Worm (Caenorhabditis elegans) whole organism, L3 larva: ENCODE results near the gene F58H1.8.
A peak's percentile ranks its signal among the peaks of the same experiment; 100 is the strongest.

Experiments
- R02D3.7 ChIP-seq: fragments of 150-350 bp; optimal IDR thresholded peaks from 2 replicates; lab custom pipeline; 2014; ENCODE audit warnings: missing biosample characterization, missing genetic modification characterization
- ZK546.5 ChIP-seq: sonication (generic microtip); optimal IDR thresholded peaks from 2 replicates; lab custom pipeline; 2017; ENCODE audit warnings: missing biosample characterization, missing genetic modification characterization
- aly-2 ChIP-seq: fragments of 150-350 bp; optimal IDR thresholded peaks from 2 replicates; lab custom pipeline; 2014; ENCODE audit warnings: missing biosample characterization, missing genetic modification characterization
- ama-1 ChIP-seq: fragments of 150-350 bp; optimal IDR thresholded peaks from 2 replicates; lab custom pipeline; 2018
- ceh-16 ChIP-seq: sonication (generic microtip); optimal IDR thresholded peaks from 2 replicates; lab custom pipeline; 2017; ENCODE audit warnings: missing biosample characterization, missing genetic modification characterization
- ceh-28 ChIP-seq: fragments of 150-350 bp; optimal IDR thresholded peaks from 2 replicates; lab custom pipeline; 2014; ENCODE audit warnings: missing biosample characterization, missing genetic modification reagents, missing genetic modification characterization
- ceh-82 ChIP-seq: fragments of 150-350 bp; optimal IDR thresholded peaks from 2 replicates; lab custom pipeline; 2014; ENCODE audit warnings: missing biosample characterization, missing genetic modification characterization
- ceh-9 ChIP-seq: sonication (generic microtip); optimal IDR thresholded peaks from 2 replicates; lab custom pipeline; 2018; ENCODE audit warnings: missing biosample characterization, missing genetic modification characterization
- daf-12 ChIP-seq: fragments of 150-350 bp; optimal IDR thresholded peaks from 2 replicates; lab custom pipeline; 2014; ENCODE audit warnings: missing biosample characterization, missing genetic modification reagents, missing genetic modification characterization
- elt-1 ChIP-seq: fragments of 150-350 bp; optimal IDR thresholded peaks from 2 replicates; lab custom pipeline; 2014; ENCODE audit warnings: missing biosample characterization, missing genetic modification characterization
- elt-3 ChIP-seq, 3 experiments: fragments of 150-350 bp in 1 of 3; sonication (generic microtip) in 2 of 3; optimal IDR thresholded peaks; 2 replicates in 2 of 3; 4 replicates in 1 of 3; lab custom pipeline; 2014 to 2017; ENCODE audit warnings: missing biosample characterization in 3 of 3, missing genetic modification characterization in 3 of 3
- eor-1 ChIP-seq, 2 experiments: fragments of 150-350 bp; optimal IDR thresholded peaks; 2 replicates each; lab custom pipeline; 2014 to 2018; ENCODE audit warnings: missing biosample characterization in 2 of 2, missing genetic modification characterization in 2 of 2
- fkh-10 ChIP-seq: sonication (generic microtip); optimal IDR thresholded peaks from 2 replicates; lab custom pipeline; 2017; ENCODE audit warnings: missing biosample characterization, missing genetic modification reagents, missing genetic modification characterization
- fkh-2 ChIP-seq: fragments of 150-350 bp; optimal IDR thresholded peaks from 2 replicates; lab custom pipeline; 2014; ENCODE audit warnings: missing biosample characterization, missing genetic modification reagents, missing genetic modification characterization
- fos-1 ChIP-seq: fragments of 150-350 bp; optimal IDR thresholded peaks from 2 replicates; lab custom pipeline; 2014; ENCODE audit warnings: missing biosample characterization, missing genetic modification characterization
- hmg-11 ChIP-seq: sonication (generic microtip); optimal IDR thresholded peaks from 2 replicates; lab custom pipeline; 2016; ENCODE audit warnings: missing genetic modification characterization, missing compliant biosample characterization
- lin-39 ChIP-seq: fragments of 150-350 bp; optimal IDR thresholded peaks from 2 replicates; lab custom pipeline; 2018; ENCODE audit warnings: missing biosample characterization, missing genetic modification reagents, missing genetic modification characterization
- lsy-12 ChIP-seq: sonication (generic microtip); optimal IDR thresholded peaks from 2 replicates; lab custom pipeline; 2016; ENCODE audit warnings: mild to moderate bottlenecking, missing genetic modification characterization, missing compliant biosample characterization
- nfya-1 ChIP-seq: sonication (generic microtip); optimal IDR thresholded peaks from 2 replicates; lab custom pipeline; 2017; ENCODE audit warnings: missing genetic modification characterization, mild to moderate bottlenecking, missing compliant biosample characterization, antibody characterized with exemption, moderate library complexity; ENCODE audit not compliant: insufficient read depth
- nhr-11 ChIP-seq: fragments of 150-350 bp; optimal IDR thresholded peaks from 2 replicates; lab custom pipeline; 2014; ENCODE audit warnings: missing biosample characterization, missing genetic modification characterization
- nhr-23 ChIP-seq: fragments of 150-350 bp; optimal IDR thresholded peaks from 2 replicates; lab custom pipeline; 2014; ENCODE audit warnings: missing biosample characterization, missing genetic modification reagents, missing genetic modification characterization
- nhr-237 ChIP-seq: fragments of 150-350 bp; optimal IDR thresholded peaks from 2 replicates; lab custom pipeline; 2014; ENCODE audit warnings: missing biosample characterization, missing genetic modification characterization
- nhr-25 ChIP-seq: sonication (generic microtip); optimal IDR thresholded peaks from 2 replicates; lab custom pipeline; 2017; ENCODE audit warnings: missing biosample characterization, missing genetic modification characterization
- nhr-28 ChIP-seq: fragments of 150-350 bp; optimal IDR thresholded peaks from 2 replicates; lab custom pipeline; 2014; ENCODE audit warnings: missing biosample characterization, missing genetic modification characterization
- nhr-43 ChIP-seq: sonication (generic microtip); optimal IDR thresholded peaks from 2 replicates; lab custom pipeline; 2016; ENCODE audit warnings: mild to moderate bottlenecking, missing genetic modification characterization, missing compliant biosample characterization; ENCODE audit not compliant: poor library complexity, severe bottlenecking
- nhr-76 ChIP-seq: fragments of 150-350 bp; sonication (generic microtip); optimal IDR thresholded peaks from 5 replicates; lab custom pipeline; 2014; ENCODE audit warnings: missing biosample characterization, missing genetic modification characterization
- nhr-77 ChIP-seq: fragments of 150-350 bp; optimal IDR thresholded peaks from 2 replicates; lab custom pipeline; 2014; ENCODE audit warnings: missing biosample characterization, missing genetic modification characterization
- pha-4 ChIP-seq: fragments of 150-350 bp; optimal IDR thresholded peaks from 2 replicates; lab custom pipeline; 2014; ENCODE audit warnings: missing biosample characterization, missing genetic modification reagents, missing genetic modification characterization
- pqm-1 ChIP-seq: fragments of 150-350 bp; optimal IDR thresholded peaks from 2 replicates; lab custom pipeline; 2017; ENCODE audit warnings: missing biosample characterization, missing genetic modification characterization, inconsistent platforms
- sea-2 ChIP-seq: fragments of 150-350 bp; sonication (generic microtip); optimal IDR thresholded peaks from 4 replicates; lab custom pipeline; 2014; ENCODE audit warnings: missing biosample characterization, missing genetic modification reagents, missing genetic modification characterization
- skn-1 ChIP-seq: fragments of 150-350 bp; optimal IDR thresholded peaks from 2 replicates; lab custom pipeline; 2014; ENCODE audit warnings: missing biosample characterization, missing genetic modification characterization
- snpc-4 ChIP-seq: fragments of 150-350 bp; optimal IDR thresholded peaks from 2 replicates; lab custom pipeline; 2014; ENCODE audit warnings: missing biosample characterization, missing genetic modification characterization
- tbx-2 ChIP-seq: sonication (generic microtip); optimal IDR thresholded peaks from 2 replicates; lab custom pipeline; 2016; ENCODE audit warnings: mild to moderate bottlenecking, missing genetic modification characterization, missing compliant biosample characterization
- unc-62 ChIP-seq: fragments of 150-350 bp; sonication (generic microtip); optimal IDR thresholded peaks from 4 replicates; lab custom pipeline; 2014; ENCODE audit warnings: missing biosample characterization, missing genetic modification reagents, missing genetic modification characterization
- zag-1 ChIP-seq: fragments of 150-350 bp; optimal IDR thresholded peaks from 2 replicates; lab custom pipeline; 2014; ENCODE audit warnings: missing biosample characterization, missing genetic modification characterization
- ztf-11 ChIP-seq: fragments of 150-350 bp; optimal IDR thresholded peaks from 2 replicates; lab custom pipeline; 2014; ENCODE audit warnings: missing biosample characterization, missing genetic modification characterization
- ztf-4 ChIP-seq: fragments of 150-350 bp; optimal IDR thresholded peaks from 2 replicates; lab custom pipeline; 2014; ENCODE audit warnings: missing biosample characterization, missing genetic modification characterization

F58H1.8 gene

DNA sequence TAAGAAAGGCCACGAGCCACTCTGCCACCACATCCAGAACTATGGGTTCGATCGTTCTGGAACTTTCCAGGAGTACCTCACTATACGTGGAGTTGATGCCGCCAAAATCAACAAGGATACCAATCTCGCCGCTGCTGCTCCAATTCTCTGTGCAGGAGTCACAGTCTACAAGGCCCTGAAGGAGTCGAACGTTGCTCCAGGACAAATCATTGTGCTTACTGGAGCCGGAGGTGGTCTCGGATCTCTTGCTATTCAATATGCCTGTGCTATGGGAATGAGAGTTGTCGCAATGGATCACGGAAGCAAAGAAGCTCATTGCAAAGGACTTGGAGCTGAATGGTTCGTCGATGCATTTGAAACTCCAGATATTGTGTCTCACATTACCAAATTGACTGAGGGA is 46.3 kb upstream of the F58H1.8 start:
- no peak for TF ChIP-seq elt-3 (tag; optimal IDR thresholded peaks at IDR 0.05; lab: Kevin White, UChicago)
- TF ChIP-seq ztf-4 (tag; lab: Kevin White, UChicago): no peak
- TF ChIP-seq nhr-77 (tag; lab: Kevin White, UChicago): no peak
- TF ChIP-seq pha-4: no peak
- TF ChIP-seq sea-2 (GFP tag; lab: Kevin White, UChicago): no peak
- TF ChIP-seq nhr-43 (tag; lab: Kevin White, UChicago): peak; percentile 16
- no peak for TF ChIP-seq daf-12 (tag; lab: Kevin White, UChicago)
- peak; percentile 97 for TF ChIP-seq ama-1 (lab: Kevin White, UChicago)
- TF ChIP-seq snpc-4 (tag; lab: Kevin White, UChicago): no peak
- TF ChIP-seq, all 47 proteins: peak for 2

- TF ChIP-seq lin-39 (tag; lab: Kevin White, UChicago) (peak; percentile 45), nhr-11 (tag; lab: Kevin White, UChicago) (no peak), ztf-4 (tag; lab: Kevin White, UChicago) (no peak), pha-4 (peak; percentile 88), hmg-11 (tag; lab: Kevin White, UChicago) (no peak), nhr-28 (tag; lab: Kevin White, UChicago) (no peak), pqm-1 (tag; lab: Kevin White, UChicago) (peak; percentile 49), unc-62 (GFP tag; lab: Kevin White, UChicago) (no peak), zag-1 (tag; lab: Kevin White, UChicago) (no peak), ama-1 (lab: Kevin White, UChicago) (peak; percentile 96), nhr-43 (tag; lab: Kevin White, UChicago) (peak; percentile 59), fos-1 (no peak), nhr-23 (tag; lab: Kevin White, UChicago) (peak; percentile 19), lsy-12 (tag; lab: Kevin White, UChicago) (peak; percentile 29)
- TF ChIP-seq, all 47 proteins: peak for 7
These were observed 45.6 kb upstream of the F58H1.8 start for ce11 chrV:11889115-11889935.

DNA sequence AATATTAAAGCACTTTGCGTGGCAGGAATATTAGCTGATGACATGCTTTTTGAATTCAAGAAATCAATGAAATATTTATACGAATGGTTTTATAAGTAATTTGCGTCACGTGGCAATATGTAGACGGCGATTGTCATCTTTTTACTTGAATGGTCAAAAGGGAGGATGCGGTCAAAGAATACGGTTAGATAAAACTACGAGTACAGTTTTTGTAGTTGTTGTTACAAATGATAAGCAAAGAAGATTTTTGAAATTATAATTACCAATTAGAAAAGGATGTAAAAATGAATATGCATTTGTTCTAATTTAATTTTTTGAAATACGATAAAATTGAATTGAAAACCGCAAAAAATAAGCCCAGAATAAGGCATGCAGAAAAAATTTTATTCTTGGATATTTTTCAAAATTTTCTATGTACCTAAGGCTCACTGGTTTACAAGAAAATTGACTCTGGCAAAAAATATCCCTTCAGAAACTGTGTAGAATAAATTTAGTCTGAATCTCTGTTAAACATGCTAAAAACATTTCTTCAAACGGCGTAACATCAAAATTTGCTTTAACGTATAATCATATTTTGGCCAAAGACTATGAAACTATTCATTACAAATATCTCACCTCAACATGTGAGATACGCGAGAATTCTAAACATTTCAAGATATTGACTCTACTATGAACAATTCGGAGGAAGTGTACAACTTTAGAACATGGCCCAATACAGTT is 43.6 kb upstream of the F58H1.8 start, which contains the start of the genes sodh-2 and srx-76:
TSS of gene sodh-2 (minus strand) at position 101 of the 720 bp plus-strand sequence.
TSS of gene srx-76 (plus strand) at position 670 of the 720 bp plus-strand sequence.
- TF ChIP-seq aly-2 (tag; lab: Kevin White, UChicago): no peak
- TF ChIP-seq ceh-16 (tag; lab: Kevin White, UChicago): no peak
- no peak for TF ChIP-seq nhr-43 (tag; lab: Kevin White, UChicago)

ce11 chrV:11893975-11894374 is 41.0 kb upstream of the F58H1.8 start, which contains the start of gene K12G11.6:
Gene K12G11.6, plus strand, starts transcription at chrV:11894331.
- TF ChIP-seq pha-4 (no peak), ZK546.5 (tag; lab: Kevin White, UChicago) (no peak), aly-2 (tag; lab: Kevin White, UChicago) (no peak), ztf-4 (tag; lab: Kevin White, UChicago) (no peak), nhr-237 (tag; lab: Kevin White, UChicago) (no peak), nfya-1 (tag; lab: Kevin White, UChicago) (no peak), tbx-2 (tag; lab: Kevin White, UChicago) (no peak), nhr-25 (tag; lab: Kevin White, UChicago) (no peak), daf-12 (tag; lab: Kevin White, UChicago) (no peak)
- TF ChIP-seq, all 47 proteins: peak for 0

DNA sequence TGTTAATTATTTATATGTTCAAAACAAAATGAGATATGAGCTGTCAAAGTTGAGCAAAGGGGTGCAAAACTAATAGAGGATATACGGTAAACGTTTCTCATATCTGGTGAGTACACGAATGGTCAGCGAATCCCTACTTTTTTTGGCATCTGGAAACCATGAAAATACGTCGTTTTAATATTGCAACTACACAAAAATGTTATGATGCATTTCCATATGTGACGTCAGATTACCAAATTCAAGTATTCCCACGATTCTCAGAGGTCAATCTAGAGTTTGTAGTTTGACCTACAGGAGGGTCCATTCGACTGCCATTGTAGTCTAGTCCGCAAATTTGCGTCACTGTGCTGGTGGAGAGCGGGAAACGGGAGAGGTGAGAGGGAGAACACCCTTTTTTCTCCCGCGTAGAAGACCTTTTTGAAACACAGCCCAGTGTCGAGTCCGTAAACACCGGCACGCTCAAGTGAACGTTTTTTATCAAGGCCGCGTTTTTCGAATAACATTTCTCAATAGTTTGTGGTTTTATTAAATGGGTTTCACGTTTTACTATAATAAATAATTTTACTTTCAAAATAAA is 38.5 kb upstream of the F58H1.8 start:
- TF ChIP-seq daf-12 (tag; lab: Kevin White, UChicago): no peak
- no peak for TF ChIP-seq fkh-10 (GFP tag; lab: Kevin White, UChicago)
- no peak for TF ChIP-seq eor-1 (tag; optimal IDR thresholded peaks at IDR 0.05; lab: Kevin White, UChicago)
- TF ChIP-seq nhr-43 (tag; lab: Kevin White, UChicago): no peak
- TF ChIP-seq lin-39 (tag; lab: Kevin White, UChicago): no peak
- TF ChIP-seq sea-2 (GFP tag; lab: Kevin White, UChicago): no peak
- TF ChIP-seq nhr-76 (tag; lab: Kevin White, UChicago): no peak
- TF ChIP-seq ztf-11 (tag; lab: Kevin White, UChicago): no peak
- TF ChIP-seq hmg-11 (tag; lab: Kevin White, UChicago): peak; percentile 9
- no peak for TF ChIP-seq ceh-9 (tag; lab: Kevin White, UChicago)
- TF ChIP-seq zag-1 (tag; lab: Kevin White, UChicago): no peak
- TF ChIP-seq nhr-11 (tag; lab: Kevin White, UChicago): no peak
- no peak for TF ChIP-seq fkh-2
- TF ChIP-seq aly-2 (tag; lab: Kevin White, UChicago): no peak
- TF ChIP-seq ceh-82 (tag; lab: Kevin White, UChicago): no peak
- no peak for TF ChIP-seq nfya-1 (tag; lab: Kevin White, UChicago)
- no peak for TF ChIP-seq skn-1 (tag; lab: Kevin White, UChicago)
- TF ChIP-seq ceh-28: no peak
- TF ChIP-seq ceh-16 (tag; lab: Kevin White, UChicago): no peak
- peak; percentile 36 for TF ChIP-seq nhr-23 (tag; lab: Kevin White, UChicago)
- no peak for TF ChIP-seq ztf-4 (tag; lab: Kevin White, UChicago)
- no peak for TF ChIP-seq ZK546.5 (tag; lab: Kevin White, UChicago)
- TF ChIP-seq R02D3.7: no peak
- no peak for TF ChIP-seq nhr-77 (tag; lab: Kevin White, UChicago)
- no peak for TF ChIP-seq elt-1 (tag; lab: Kevin White, UChicago)
